Worm (Caenorhabditis elegans) whole organism, L1 larva: ENCODE data around the gene ZK1290.11.

Experiments used
- ama-1 ChIP-seq: fragments of 150-350 bp; optimal IDR thresholded peaks from 2 replicates; lab custom pipeline; 2014
- ceh-8 ChIP-seq: fragments of 200-800 bp; sonication (Bioruptor generic); optimal IDR thresholded peaks from 2 replicates; lab custom pipeline; 2018; ENCODE audit warnings: mild to moderate bottlenecking, missing genetic modification characterization, moderate library complexity, missing compliant biosample characterization
- egl-27 ChIP-seq, 2 experiments: fragments of 150-350 bp in 1 of 2; sonication (generic microtip); optimal IDR thresholded peaks; 3 replicates each; lab custom pipeline; 2017 to 2018; ENCODE audit warnings: missing biosample characterization in 2 of 2, missing genetic modification characterization in 2 of 2, missing genetic modification reagents in 2 of 2
- lin-15B ChIP-seq: fragments of 150-350 bp; sonication (generic microtip); optimal IDR thresholded peaks from 3 replicates; lab custom pipeline; 2014; ENCODE audit warnings: missing biosample characterization, missing genetic modification characterization
- mep-1 ChIP-seq: fragments of 150-350 bp; optimal IDR thresholded peaks from 2 replicates; lab custom pipeline; 2014; ENCODE audit warnings: missing biosample characterization, missing genetic modification characterization
- nhr-20 ChIP-seq: sonication (generic microtip); optimal IDR thresholded peaks from 2 replicates; lab custom pipeline; 2016; ENCODE audit warnings: mild to moderate bottlenecking, missing genetic modification characterization, missing compliant biosample characterization
- nhr-90 ChIP-seq: sonication (generic microtip); optimal IDR thresholded peaks from 2 replicates; lab custom pipeline; 2016; ENCODE audit warnings: mild to moderate bottlenecking, missing genetic modification characterization, missing compliant biosample characterization; ENCODE audit not compliant: poor library complexity
- zag-1 ChIP-seq: fragments of 150-350 bp; optimal IDR thresholded peaks from 2 replicates; lab custom pipeline; 2014; ENCODE audit warnings: missing biosample characterization, missing genetic modification characterization

ce11 chrII:7542952-7543351 is 18.4 kb downstream of the ZK1290.11 start:
- TF ChIP-seq nhr-90 (tag; lab: Kevin White, UChicago): no peak
- TF ChIP-seq zag-1 (tag; lab: Kevin White, UChicago): no peak
- no peak for TF ChIP-seq ama-1 (lab: Kevin White, UChicago)
- no peak for TF ChIP-seq lin-15B
- TF ChIP-seq ceh-8 (GFP tag; lab: Kevin White, UChicago): no peak
- TF ChIP-seq egl-27 (tag; optimal IDR thresholded peaks at IDR 0.05; lab: Kevin White, UChicago): no peak
- TF ChIP-seq nhr-20 (tag; lab: Kevin White, UChicago): no peak
- no peak for TF ChIP-seq mep-1 (tag; lab: Kevin White, UChicago)
